Worm (Caenorhabditis elegans): ENCODE data around the gene nhr-141.

The nhr-141 gene

DNA sequence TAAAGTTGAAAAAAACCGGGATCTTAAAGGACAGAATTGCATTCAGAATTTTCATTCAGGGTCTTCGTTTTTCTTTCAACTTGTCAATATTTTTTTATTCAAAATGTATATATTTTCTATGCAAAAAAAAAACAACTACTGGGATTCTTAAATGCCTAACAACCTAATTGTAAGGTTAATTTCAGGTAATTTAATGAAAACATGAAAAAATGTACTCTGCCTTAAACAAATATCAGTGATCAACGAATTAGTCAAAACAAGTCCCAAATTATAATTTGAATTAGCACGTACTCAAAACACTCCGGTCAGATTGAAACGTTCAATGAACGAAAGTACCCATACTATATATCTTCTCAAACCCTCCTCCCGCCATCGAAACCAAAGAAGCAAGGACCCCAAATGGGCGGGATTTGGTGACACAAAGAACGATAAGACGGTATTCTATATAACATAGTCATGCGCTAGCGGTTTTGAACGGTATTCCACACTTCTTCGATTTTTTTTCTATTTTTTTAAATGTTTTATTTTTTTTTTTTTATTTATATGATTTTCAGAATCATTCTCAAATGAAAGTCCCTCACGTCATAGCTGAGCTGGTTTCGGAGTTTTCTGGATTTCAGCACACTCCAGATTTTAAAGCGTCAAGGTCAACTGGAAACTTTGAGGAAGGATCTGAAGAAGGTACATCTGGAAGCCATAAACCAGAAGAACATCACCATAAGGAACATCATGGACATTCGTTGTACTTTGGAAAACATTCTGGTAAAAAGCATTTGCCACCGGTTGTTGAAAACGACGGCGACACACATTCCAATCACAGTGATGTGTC, 8.9 kb upstream of the nhr-141 start, which contains the start of the genes ddo-2 and F25E5.8:
Gene ddo-2 (minus strand): TSS at position 330 of the 829 bp plus-strand sequence.
Gene F25E5.8 (plus strand): TSS at position 555 of the 829 bp plus-strand sequence.
- TF ChIP-seq ceh-83 (GFP tag; optimal IDR thresholded peaks at IDR 0.05) (no peak), sem-2 (GFP tag; optimal IDR thresholded peaks at IDR 0.05) (no peak), nhr-76 (tag; optimal IDR thresholded peaks at IDR 0.05) (no peak), cnd-1 (tag; optimal IDR thresholded peaks at IDR 0.05) (no peak), ham-2 (GFP tag; optimal IDR thresholded peaks at IDR 0.05) (no peak), ztf-11 (tag; optimal IDR thresholded peaks at IDR 0.05) (no peak), nhr-12 (tag; optimal IDR thresholded peaks at IDR 0.05) (no peak), nhr-2 (tag; optimal IDR thresholded peaks at IDR 0.05) (no peak), lsy-2 (tag; optimal IDR thresholded peaks at IDR 0.05) (no peak), unc-120 (tag; optimal IDR thresholded peaks at IDR 0.05; ENCODE audit: poor library complexity, severe bottlenecking) (no peak), elt-1 (tag; optimal IDR thresholded peaks at IDR 0.05; ENCODE audit: borderline replicate concordance, insufficient read depth) (no peak), zip-8 (tag; optimal IDR thresholded peaks at IDR 0.05) (no peak), tbx-8 (GFP tag; optimal IDR thresholded peaks at IDR 0.05) (no peak), mab-5 (tag; optimal IDR thresholded peaks at IDR 0.05) (no peak), nhr-28 (tag; optimal IDR thresholded peaks at IDR 0.05) (no peak), ceh-39 (tag; optimal IDR thresholded peaks at IDR 0.05) (no peak)

DNA sequence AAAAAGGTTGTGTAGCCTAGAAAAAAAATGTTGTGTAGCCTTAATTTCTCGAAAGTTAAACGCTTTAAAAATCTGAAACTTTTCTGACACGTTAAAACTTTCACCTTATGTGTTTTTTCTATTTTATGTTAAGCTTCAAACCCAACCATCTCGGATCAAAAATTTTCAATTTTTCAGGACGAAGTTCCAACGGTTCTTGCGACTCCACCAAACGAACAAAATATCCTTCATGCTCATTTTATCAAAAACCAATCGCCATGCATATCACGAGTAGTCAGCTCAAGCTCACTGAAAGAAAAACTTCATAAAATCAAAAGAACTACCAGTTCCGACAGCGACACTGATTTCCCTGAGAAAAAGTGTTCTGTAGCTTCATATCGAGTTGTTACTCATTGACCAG, 8.0 kb upstream of the nhr-141 start:
- no peak for TF ChIP-seq mls-2 (tag; optimal IDR thresholded peaks at IDR 0.05)
- TF ChIP-seq elt-3 (tag; optimal IDR thresholded peaks at IDR 0.05): no peak
- TF ChIP-seq pha-4 (tag; optimal IDR thresholded peaks at IDR 0.05): no peak
- TF ChIP-seq blmp-1 (tag; optimal IDR thresholded peaks at IDR 0.05): no peak

DNA sequence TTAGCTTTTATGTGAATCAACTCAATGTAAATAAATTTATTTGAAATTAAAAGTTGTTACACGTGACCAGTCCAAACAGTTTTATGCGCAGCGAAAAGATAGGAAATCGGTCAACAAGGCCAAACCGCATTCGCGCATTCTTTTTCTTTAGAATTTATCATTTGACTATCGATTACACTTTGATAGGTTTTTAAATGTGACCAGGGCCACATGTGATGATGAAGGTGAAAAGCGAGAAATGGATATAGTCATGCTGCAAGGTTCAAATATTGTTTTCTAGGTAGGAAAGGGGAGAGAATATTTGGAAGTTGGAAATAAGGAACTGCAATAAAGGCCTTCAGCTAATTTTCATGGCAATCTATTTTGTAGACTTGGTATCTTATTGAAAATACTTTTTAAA, 7.5 kb upstream of the nhr-141 start:
- TF ChIP-seq cnd-1 (tag; optimal IDR thresholded peaks at IDR 0.05): no peak
- no peak for TF ChIP-seq nhr-237 (tag; optimal IDR thresholded peaks at IDR 0.05)
- TF ChIP-seq tbx-8 (GFP tag; optimal IDR thresholded peaks at IDR 0.05): no peak
- no peak for TF ChIP-seq ztf-11 (tag; optimal IDR thresholded peaks at IDR 0.05)
- TF ChIP-seq flh-1 (GFP tag; optimal IDR thresholded peaks at IDR 0.05): no peak
- no peak for TF ChIP-seq ces-1 (GFP tag; optimal IDR thresholded peaks at IDR 0.05)
- TF ChIP-seq ceh-39 (tag; optimal IDR thresholded peaks at IDR 0.05): no peak
- TF ChIP-seq lin-13 (tag; optimal IDR thresholded peaks at IDR 0.05): no peak

DNA sequence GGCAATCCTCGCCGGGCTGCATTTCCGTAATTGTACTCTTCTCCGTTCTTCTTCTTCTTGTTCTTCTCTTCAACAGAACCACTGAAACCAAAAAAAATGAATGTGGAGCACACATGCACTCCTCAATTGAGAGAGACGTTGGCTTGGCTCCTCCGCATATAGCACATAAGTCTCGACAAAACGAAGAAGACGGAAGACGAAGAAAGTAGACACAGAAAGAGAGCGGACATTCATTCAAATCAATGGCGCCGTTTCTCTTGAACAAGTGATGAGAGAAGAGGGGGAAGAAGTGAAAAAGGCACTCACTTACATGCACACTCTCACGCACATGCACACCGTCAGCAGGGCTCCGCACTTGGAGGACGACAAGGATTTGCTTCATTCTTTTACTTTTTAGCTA, 6.9 kb upstream of the nhr-141 start, which contains the start of gene F25E5.9:
Gene F25E5.9 (minus strand): TSS at position 382 of the 400 bp plus-strand sequence.
- no peak for TF ChIP-seq mab-5 (tag; optimal IDR thresholded peaks at IDR 0.05)
- TF ChIP-seq bed-3 (GFP tag; optimal IDR thresholded peaks at IDR 0.05): no peak
- TF ChIP-seq ceh-83 (GFP tag; optimal IDR thresholded peaks at IDR 0.05): no peak

- no peak for TF ChIP-seq ces-1 (GFP tag; optimal IDR thresholded peaks at IDR 0.05)
- TF ChIP-seq M03D4.4 (tag; optimal IDR thresholded peaks at IDR 0.05): no peak
- TF ChIP-seq nhr-237 (tag; optimal IDR thresholded peaks at IDR 0.05): no peak
- TF ChIP-seq ham-2 (GFP tag; optimal IDR thresholded peaks at IDR 0.05): no peak
- no peak for TF ChIP-seq drap-1 (GFP tag; optimal IDR thresholded peaks at IDR 0.05)
- TF ChIP-seq cnd-1 (tag; optimal IDR thresholded peaks at IDR 0.05): no peak
These were observed 6.5 kb upstream of the nhr-141 start, which contains the start of gene F25E5.16 for ce11 chrV:7437985-7438384. F25E5.16 (plus strand) TSS chrV:7438285.

DNA sequence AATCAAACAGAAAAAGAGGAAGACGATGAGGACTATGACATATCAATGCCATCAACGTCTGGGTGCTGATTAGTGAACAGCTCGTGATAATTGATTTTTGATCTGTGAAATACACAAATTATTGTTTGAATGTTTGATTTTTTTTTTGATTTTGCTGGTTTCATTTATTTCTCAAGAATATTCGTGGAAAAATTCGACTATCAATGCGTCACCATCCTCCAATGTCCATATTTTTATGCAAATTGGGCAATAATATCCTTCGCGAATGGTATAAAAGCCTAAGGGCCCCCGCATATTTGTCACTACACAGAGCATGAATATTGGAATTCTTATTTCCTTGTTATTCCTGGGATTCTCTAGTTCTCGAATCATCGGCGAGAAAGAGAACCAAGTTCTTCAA, 4.7 kb upstream of the nhr-141 start, which contains the start of gene try-13:
Gene try-13 (plus strand): TSS at position 301 of the 400 bp plus-strand sequence.
- TF ChIP-seq drap-1 (GFP tag; optimal IDR thresholded peaks at IDR 0.05) (no peak), M03D4.4 (tag; optimal IDR thresholded peaks at IDR 0.05) (no peak), ceh-83 (GFP tag; optimal IDR thresholded peaks at IDR 0.05) (no peak), sptf-1 (tag; optimal IDR thresholded peaks at IDR 0.05) (no peak)
